Worm (Caenorhabditis elegans) whole organism, L1 larva: Measurements from ENCODE around the gene W03D2.9.

Source experiments
- C16A3.4 ChIP-seq: fragments of 150-350 bp; optimal IDR thresholded peaks from 2 replicates; lab custom pipeline; 2014; ENCODE audit warnings: missing biosample characterization, missing genetic modification characterization
- F16B12.6 ChIP-seq: fragments of 150-350 bp; optimal IDR thresholded peaks from 2 replicates; lab custom pipeline; 2014; ENCODE audit warnings: missing biosample characterization, missing genetic modification characterization
- alr-1 ChIP-seq: fragments of 200-800 bp; sonication (Bioruptor generic); optimal IDR thresholded peaks from 2 replicates; lab custom pipeline; 2018; ENCODE audit warnings: borderline replicate concordance, mild to moderate bottlenecking, missing genetic modification characterization, missing compliant biosample characterization
- ama-1 ChIP-seq: fragments of 150-350 bp; optimal IDR thresholded peaks from 2 replicates; lab custom pipeline; 2014
- ceh-8 ChIP-seq: fragments of 200-800 bp; sonication (Bioruptor generic); optimal IDR thresholded peaks from 2 replicates; lab custom pipeline; 2018; ENCODE audit warnings: mild to moderate bottlenecking, missing genetic modification characterization, moderate library complexity, missing compliant biosample characterization
- ceh-82 ChIP-seq, 3 experiments: fragments of 150-350 bp in 1 of 3; sonication (generic microtip) in 2 of 3; optimal IDR thresholded peaks; 2 replicates each; lab custom pipeline; 2014 to 2017; ENCODE audit warnings: missing biosample characterization in 3 of 3, missing genetic modification characterization in 3 of 3
- ces-1 ChIP-seq: fragments of 150-350 bp; optimal IDR thresholded peaks from 2 replicates; lab custom pipeline; 2014; ENCODE audit warnings: missing biosample characterization, missing genetic modification reagents, missing genetic modification characterization
- dpl-1 ChIP-seq, 3 experiments: fragments of 150-350 bp in 2 of 3; sonication (generic microtip) in 1 of 3; optimal IDR thresholded peaks; 2 replicates each; lab custom pipeline; 2014 to 2017; ENCODE audit warnings: missing biosample characterization in 3 of 3, missing genetic modification characterization in 3 of 3, missing genetic modification reagents in 3 of 3
- dsc-1 ChIP-seq: sonication (generic microtip); optimal IDR thresholded peaks from 2 replicates; lab custom pipeline; 2016; ENCODE audit warnings: mild to moderate bottlenecking, missing genetic modification characterization, missing compliant biosample characterization
- efl-1 ChIP-seq, 4 experiments: fragments of 150-350 bp; optimal IDR thresholded peaks in 3 of 4; peaks in 1 of 4; 1 replicate in 1 of 4; 2 replicates in 3 of 4; lab custom pipeline; 2014; ENCODE audit warnings: missing biosample characterization in 2 of 4, missing genetic modification characterization in 2 of 4, missing genetic modification reagents in 2 of 4
- efl-3 ChIP-seq: fragments of 200-800 bp; sonication (Bioruptor generic); optimal IDR thresholded peaks from 2 replicates; lab custom pipeline; 2018; ENCODE audit warnings: mild to moderate bottlenecking, missing genetic modification characterization, missing compliant biosample characterization
- egl-13 ChIP-seq: sonication (generic microtip); optimal IDR thresholded peaks from 2 replicates; lab custom pipeline; 2016; ENCODE audit warnings: missing genotype, missing genetic modification reagents, missing genetic modification characterization, missing compliant biosample characterization
- egl-27 ChIP-seq, 2 experiments: fragments of 150-350 bp in 1 of 2; sonication (generic microtip); optimal IDR thresholded peaks; 3 replicates each; lab custom pipeline; 2017 to 2018; ENCODE audit warnings: missing biosample characterization in 2 of 2, missing genetic modification characterization in 2 of 2, missing genetic modification reagents in 2 of 2
- elt-2 ChIP-seq: sonication (generic microtip); optimal IDR thresholded peaks from 2 replicates; lab custom pipeline; 2016; ENCODE audit warnings: missing genetic modification characterization, mild to moderate bottlenecking, inconsistent platforms, missing compliant biosample characterization, missing genetic modification reagents
- ets-5 ChIP-seq: fragments of 200-800 bp; sonication (Bioruptor generic); IDR thresholded peaks from 2 replicates; pipeline ENCODE4 v1.3.6; 2022; ENCODE audit warnings: missing genetic modification characterization, missing compliant biosample characterization
- fkh-10 ChIP-seq: sonication (generic microtip); optimal IDR thresholded peaks from 2 replicates; lab custom pipeline; 2017; ENCODE audit warnings: missing biosample characterization, missing genetic modification reagents, missing genetic modification characterization
- fkh-4 ChIP-seq: sonication (generic microtip); optimal IDR thresholded peaks from 2 replicates; lab custom pipeline; 2016; ENCODE audit warnings: missing compliant biosample characterization, missing genetic modification characterization, borderline replicate concordance
- fkh-8 ChIP-seq: sonication (generic microtip); optimal IDR thresholded peaks from 2 replicates; lab custom pipeline; 2016; ENCODE audit warnings: mild to moderate bottlenecking, missing genetic modification characterization, missing compliant biosample characterization
- fos-1 ChIP-seq: fragments of 150-350 bp; optimal IDR thresholded peaks from 2 replicates; lab custom pipeline; 2014; ENCODE audit warnings: missing biosample characterization, missing genetic modification characterization
- hlh-4 ChIP-seq: sonication (generic microtip); optimal IDR thresholded peaks from 2 replicates; lab custom pipeline; 2016; ENCODE audit warnings: mild to moderate bottlenecking, missing genetic modification characterization, missing compliant biosample characterization
- irx-1 ChIP-seq: sonication (generic microtip); optimal IDR thresholded peaks from 2 replicates; lab custom pipeline; 2016; ENCODE audit warnings: missing genetic modification characterization, missing compliant biosample characterization
- jun-1 ChIP-seq: fragments of 150-350 bp; optimal IDR thresholded peaks from 2 replicates; lab custom pipeline; 2014; ENCODE audit warnings: missing biosample characterization, missing genetic modification reagents, missing genetic modification characterization
- lin-35 ChIP-seq, 2 experiments: fragments of 150-350 bp; optimal IDR thresholded peaks; 2 replicates each; lab custom pipeline; 2014; ENCODE audit warnings: missing biosample characterization in 2 of 2, missing genetic modification characterization in 2 of 2, missing genetic modification reagents in 2 of 2
- lin-39 ChIP-seq: fragments of 150-350 bp; optimal IDR thresholded peaks from 2 replicates; lab custom pipeline; 2014; ENCODE audit warnings: missing biosample characterization, missing genetic modification reagents, missing genetic modification characterization
- lir-3 ChIP-seq: sonication (generic microtip); optimal IDR thresholded peaks from 2 replicates; lab custom pipeline; 2016; ENCODE audit warnings: mild to moderate bottlenecking, missing genetic modification characterization, moderate library complexity, missing compliant biosample characterization; ENCODE audit not compliant: poor library complexity
- lsy-2 ChIP-seq, 2 experiments: fragments of 150-350 bp; optimal IDR thresholded peaks; 2 replicates each; lab custom pipeline; 2014; ENCODE audit warnings: missing biosample characterization in 2 of 2, missing genetic modification characterization in 2 of 2
- mab-9 ChIP-seq: fragments of 200-800 bp; sonication (Bioruptor generic); IDR thresholded peaks from 2 replicates; pipeline ENCODE4 v1.3.6; 2022; ENCODE audit warnings: missing genetic modification reagents, missing genetic modification characterization, missing compliant biosample characterization
- mdl-1 ChIP-seq, 2 experiments: fragments of 150-350 bp; optimal IDR thresholded peaks; 2 replicates each; lab custom pipeline; 2014 to 2017; ENCODE audit warnings: missing biosample characterization in 2 of 2, missing genetic modification characterization in 2 of 2, inconsistent platforms in 1 of 2
- mef-2 ChIP-seq: fragments of 150-350 bp; optimal IDR thresholded peaks from 2 replicates; lab custom pipeline; 2014; ENCODE audit warnings: missing biosample characterization, missing genetic modification characterization
- mep-1 ChIP-seq: fragments of 150-350 bp; optimal IDR thresholded peaks from 2 replicates; lab custom pipeline; 2014; ENCODE audit warnings: missing biosample characterization, missing genetic modification characterization
- nhr-20 ChIP-seq: sonication (generic microtip); optimal IDR thresholded peaks from 2 replicates; lab custom pipeline; 2016; ENCODE audit warnings: mild to moderate bottlenecking, missing genetic modification characterization, missing compliant biosample characterization
- nhr-237 ChIP-seq: fragments of 150-350 bp; optimal IDR thresholded peaks from 2 replicates; lab custom pipeline; 2014; ENCODE audit warnings: missing biosample characterization, missing genetic modification characterization
- nhr-47 ChIP-seq: sonication (generic microtip); optimal IDR thresholded peaks from 2 replicates; lab custom pipeline; 2016; ENCODE audit warnings: mild to moderate bottlenecking, missing genetic modification characterization, moderate library complexity, missing compliant biosample characterization
- nhr-76 ChIP-seq: sonication (generic microtip); optimal IDR thresholded peaks from 2 replicates; lab custom pipeline; 2017; ENCODE audit warnings: missing biosample characterization, missing genetic modification characterization
- nhr-77 ChIP-seq: fragments of 150-350 bp; optimal IDR thresholded peaks from 2 replicates; lab custom pipeline; 2014; ENCODE audit warnings: missing biosample characterization, missing genetic modification characterization
- nhr-84 ChIP-seq: sonication (generic microtip); optimal IDR thresholded peaks from 2 replicates; lab custom pipeline; 2017; ENCODE audit warnings: missing biosample characterization, missing genetic modification characterization
- pag-3 ChIP-seq: sonication (generic microtip); optimal IDR thresholded peaks from 2 replicates; lab custom pipeline; 2017; ENCODE audit warnings: missing genetic modification characterization, mild to moderate bottlenecking, missing compliant biosample characterization, antibody characterized with exemption, borderline replicate concordance; ENCODE audit not compliant: insufficient read depth
- pqm-1 ChIP-seq: sonication (generic microtip); optimal IDR thresholded peaks from 3 replicates; lab custom pipeline; 2017; ENCODE audit warnings: missing biosample characterization, missing genetic modification characterization
- skn-1 ChIP-seq: fragments of 150-350 bp; optimal IDR thresholded peaks from 2 replicates; lab custom pipeline; 2014; ENCODE audit warnings: missing biosample characterization, missing genetic modification characterization
- snpc-4 ChIP-seq: fragments of 150-350 bp; optimal IDR thresholded peaks from 2 replicates; lab custom pipeline; 2014; ENCODE audit warnings: missing biosample characterization, missing genetic modification characterization
- snu-23 ChIP-seq: sonication (generic microtip); optimal IDR thresholded peaks from 2 replicates; lab custom pipeline; 2016; ENCODE audit warnings: missing genetic modification characterization, missing compliant biosample characterization
- sox-4 ChIP-seq: sonication (generic microtip); optimal IDR thresholded peaks from 2 replicates; lab custom pipeline; 2016; ENCODE audit warnings: missing genetic modification characterization, missing compliant biosample characterization
- sptf-1 ChIP-seq: fragments of 150-350 bp; optimal IDR thresholded peaks from 2 replicates; lab custom pipeline; 2014; ENCODE audit warnings: missing biosample characterization, missing genetic modification characterization
- tbx-2 ChIP-seq: sonication (generic microtip); optimal IDR thresholded peaks from 2 replicates; lab custom pipeline; 2016; ENCODE audit warnings: missing genetic modification characterization, missing compliant biosample characterization
- unc-130 ChIP-seq: fragments of 150-350 bp; optimal IDR thresholded peaks from 2 replicates; lab custom pipeline; 2017; ENCODE audit warnings: missing biosample characterization, missing genetic modification characterization, inconsistent platforms
- unc-98 ChIP-seq: fragments of 200-800 bp; sonication (Bioruptor generic); IDR thresholded peaks from 2 replicates; pipeline ENCODE4 v1.3.6; 2022; ENCODE audit warnings: missing genetic modification characterization, missing compliant biosample characterization
- vab-15 ChIP-seq: sonication (generic microtip); optimal IDR thresholded peaks from 2 replicates; lab custom pipeline; 2017; ENCODE audit warnings: missing genotype, mild to moderate bottlenecking, missing genetic modification characterization, missing compliant biosample characterization
- zag-1 ChIP-seq: fragments of 150-350 bp; optimal IDR thresholded peaks from 2 replicates; lab custom pipeline; 2014; ENCODE audit warnings: missing biosample characterization, missing genetic modification characterization
- ztf-4 ChIP-seq: fragments of 150-350 bp; optimal IDR thresholded peaks from 2 replicates; lab custom pipeline; 2014; ENCODE audit warnings: missing biosample characterization, missing genetic modification characterization

The W03D2.9 gene

DNA sequence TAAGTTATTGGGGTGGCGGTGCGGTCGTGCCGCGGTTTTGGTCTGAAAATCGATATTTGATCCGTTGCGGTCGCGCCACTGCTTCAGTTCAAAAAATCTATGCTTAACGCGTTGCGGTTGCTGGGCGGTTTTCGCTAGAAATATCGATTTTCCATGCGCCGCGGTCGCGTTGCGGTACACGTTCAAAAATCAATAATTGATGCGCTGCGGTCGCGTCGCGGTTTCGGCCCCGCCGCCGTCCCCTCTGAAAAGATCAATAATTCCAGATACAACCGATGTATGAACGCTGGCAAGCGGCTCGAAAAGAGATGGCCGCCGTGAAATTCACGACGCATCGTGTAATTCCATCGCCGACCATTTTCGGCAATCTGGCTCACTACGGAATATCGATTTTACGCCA lies 33.5 kb downstream of the W03D2.9 start:
- TF ChIP-seq nhr-237 (tag; lab: Kevin White, UChicago) (no peak), efl-1 (optimal IDR thresholded peaks at IDR 0.05; lab: Kevin White, UChicago) (no peak), efl-1 (GFP tag; optimal IDR thresholded peaks at IDR 0.05 in 1 of 2; lab: Kevin White, UChicago) (peak in 1 of 2 experiments; percentile 72)

DNA sequence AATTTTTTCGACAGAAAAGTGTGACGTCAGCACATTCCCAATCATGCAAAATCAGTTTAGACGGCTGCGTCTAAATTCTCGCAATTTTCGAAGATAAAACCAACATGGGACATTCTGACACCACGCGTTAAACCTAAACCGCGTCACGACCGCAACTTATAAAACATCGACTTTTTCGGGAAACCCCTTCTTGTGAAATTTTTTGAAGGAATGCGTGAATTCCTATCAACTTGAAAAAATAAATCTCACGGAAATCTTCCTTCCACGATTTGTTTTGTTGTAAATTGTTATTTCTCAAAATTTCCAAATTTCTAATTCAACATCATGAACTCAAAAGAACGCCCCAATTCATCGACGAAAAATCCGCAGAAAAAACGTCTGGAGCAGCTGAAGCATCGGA lies 34.5 kb downstream of the W03D2.9 start, which contains the start of gene F35F11.2:
Gene F35F11.2, plus strand, starts transcription at position 301 of the 400 bp plus-strand sequence.
- TF ChIP-seq efl-3 (GFP tag; lab: Kevin White, UChicago) (no peak), mab-9 (GFP tag; lab: Robert Waterston, UW) (no peak), unc-130 (no peak), nhr-47 (tag; lab: Kevin White, UChicago) (no peak), unc-98 (no peak), F16B12.6 (tag; lab: Kevin White, UChicago) (no peak), zag-1 (tag; lab: Kevin White, UChicago) (no peak), lin-39 (no peak), lir-3 (tag; lab: Kevin White, UChicago) (no peak), dpl-1 (GFP tag; optimal IDR thresholded peaks at IDR 0.05; lab: Kevin White, UChicago) (no peak), snpc-4 (tag; lab: Kevin White, UChicago) (no peak), egl-27 (tag; optimal IDR thresholded peaks at IDR 0.05; lab: Kevin White, UChicago) (no peak), nhr-237 (tag; lab: Kevin White, UChicago) (no peak), jun-1 (tag; lab: Kevin White, UChicago) (no peak), elt-2 (no peak), lin-35 (GFP tag; optimal IDR thresholded peaks at IDR 0.05; lab: Kevin White, UChicago) (no peak), mdl-1 (tag; optimal IDR thresholded peaks at IDR 0.05; lab: Kevin White, UChicago) (no peak), ets-5 (GFP tag; lab: Robert Waterston, UW) (no peak)

DNA sequence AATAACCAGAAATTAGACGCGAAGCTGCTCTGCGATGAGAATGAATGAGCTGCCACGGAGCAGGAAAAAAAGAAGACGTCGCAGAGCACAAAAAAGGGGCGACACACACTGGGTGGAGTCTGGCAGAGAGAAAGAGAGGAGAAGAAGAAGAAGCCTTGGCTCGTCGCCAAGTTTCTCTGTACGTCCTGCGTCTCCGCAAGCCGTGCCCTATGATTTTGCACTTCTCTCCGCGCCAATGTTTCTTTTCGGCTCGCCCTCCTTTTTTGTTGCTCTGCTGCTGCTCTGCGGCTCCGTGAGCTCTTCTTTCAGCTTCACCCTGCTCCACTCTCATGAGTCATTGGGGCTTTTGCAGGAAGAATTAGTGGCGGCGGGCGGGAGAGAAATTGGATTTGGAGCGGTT lies 39.6 kb downstream of the W03D2.9 start, which contains the start of gene hlh-30:
Gene hlh-30, minus strand, starts transcription at position 69 of the 400 bp plus-strand sequence.
- no peak for TF ChIP-seq alr-1 (tag; lab: Kevin White, UChicago)
- peak; percentile 55 for TF ChIP-seq fos-1
- TF ChIP-seq mdl-1 (tag; optimal IDR thresholded peaks at IDR 0.05; lab: Kevin White, UChicago) = no peak
- TF ChIP-seq pqm-1 (tag; lab: Kevin White, UChicago) = no peak
- TF ChIP-seq dpl-1 (GFP tag; optimal IDR thresholded peaks at IDR 0.05; lab: Kevin White, UChicago) = peak in 1 of 3 experiments; percentile 30
- peak; percentile 40 to 54 for TF ChIP-seq lsy-2 (tag; optimal IDR thresholded peaks at IDR 0.05; lab: Kevin White, UChicago)
- no peak for TF ChIP-seq ces-1 (GFP tag; lab: Kevin White, UChicago)
- TF ChIP-seq nhr-47 (tag; lab: Kevin White, UChicago) = peak; percentile 75
- TF ChIP-seq fkh-10 = peak; percentile 59
- peak; percentile 88 for TF ChIP-seq fkh-8 (tag; lab: Kevin White, UChicago)
- no peak for TF ChIP-seq skn-1 (tag; lab: Kevin White, UChicago)
- no peak for TF ChIP-seq fkh-4 (tag; lab: Kevin White, UChicago)
- no peak for TF ChIP-seq nhr-77 (tag; lab: Kevin White, UChicago)
- no peak for TF ChIP-seq irx-1
- peak; percentile 11 for TF ChIP-seq nhr-20 (tag; lab: Kevin White, UChicago)
- TF ChIP-seq ztf-4 (tag; lab: Kevin White, UChicago) = no peak
- TF ChIP-seq nhr-76 (tag; lab: Kevin White, UChicago) = no peak
- no peak for TF ChIP-seq nhr-84 (tag; lab: Kevin White, UChicago)
- no peak for TF ChIP-seq ama-1 (lab: Kevin White, UChicago)
- no peak for TF ChIP-seq mep-1
- peak; percentile 78 for TF ChIP-seq egl-13 (tag; lab: Kevin White, UChicago)
- TF ChIP-seq ceh-82 (tag; optimal IDR thresholded peaks at IDR 0.05; lab: Kevin White, UChicago) = peak; percentile 5 to 80 (median 23)
- no peak for TF ChIP-seq C16A3.4 (tag; lab: Kevin White, UChicago)
- TF ChIP-seq dsc-1 (tag; lab: Kevin White, UChicago) = peak; percentile 41
- TF ChIP-seq mab-9 (GFP tag; lab: Robert Waterston, UW) = no peak
- TF ChIP-seq vab-15 (tag; lab: Kevin White, UChicago) = no peak
- peak; percentile 29 for TF ChIP-seq snu-23 (GFP tag; lab: Kevin White, UChicago)
- TF ChIP-seq sptf-1 = no peak
- no peak for TF ChIP-seq pag-3
- peak; percentile 23 for TF ChIP-seq sox-4 (tag; lab: Kevin White, UChicago)
- peak; percentile 15 for TF ChIP-seq mef-2 (tag; lab: Kevin White, UChicago)
- TF ChIP-seq tbx-2 (tag; lab: Kevin White, UChicago) = peak; percentile 73
- TF ChIP-seq hlh-4 (tag; lab: Kevin White, UChicago) = no peak
- TF ChIP-seq ceh-8 = peak; percentile 29
